Fruit fly (Drosophila melanogaster) whole organism, embryonic: ENCODE results near the gene Cht5.
A peak's percentile ranks its signal among the peaks of the same experiment; 100 is the strongest.

ENCODE experiments used
- Atf-2 ChIP-seq: fragments of 200-800 bp; sonication (Bioruptor generic); optimal IDR thresholded peaks from 2 replicates; lab custom pipeline; 2016; ENCODE audit warnings: missing biosample characterization, missing genetic modification characterization
- Blimp-1 ChIP-seq: fragments of 200-800 bp; sonication (Bioruptor generic); optimal IDR thresholded peaks from 3 replicates; lab custom pipeline; 2018; ENCODE audit warnings: missing biosample characterization, missing genetic modification characterization, mild to moderate bottlenecking, moderate library complexity, missing genetic modification reagents
- CG10209 ChIP-seq: fragments of 200-800 bp; sonication (Bioruptor generic); optimal IDR thresholded peaks from 3 replicates; lab custom pipeline; 2017; ENCODE audit warnings: missing biosample characterization, mild to moderate bottlenecking, missing genetic modification characterization, missing genetic modification reagents
- CG10274 ChIP-seq: fragments of 200-800 bp; sonication (Bioruptor generic); optimal IDR thresholded peaks from 3 replicates; lab custom pipeline; 2017; ENCODE audit warnings: missing biosample characterization, mild to moderate bottlenecking, missing genetic modification characterization
- CG10543 ChIP-seq: fragments of 200-800 bp; sonication (Bioruptor generic); optimal IDR thresholded peaks from 3 replicates; lab custom pipeline; 2017; ENCODE audit warnings: missing biosample characterization, mild to moderate bottlenecking, missing genetic modification characterization, moderate library complexity
- CG12071 ChIP-seq: fragments of 200-800 bp; sonication (Bioruptor generic); optimal IDR thresholded peaks from 3 replicates; lab custom pipeline; 2018; ENCODE audit warnings: missing biosample characterization, mild to moderate bottlenecking, missing genetic modification characterization
- CG18599 ChIP-seq: fragments of 200-800 bp; sonication (Bioruptor generic); optimal IDR thresholded peaks from 3 replicates; lab custom pipeline; 2017; ENCODE audit warnings: missing biosample characterization, missing genetic modification characterization, mild to moderate bottlenecking, moderate library complexity, missing genetic modification reagents
- CG2202 ChIP-seq: fragments of 200-800 bp; sonication (Bioruptor generic); optimal IDR thresholded peaks from 2 replicates; lab custom pipeline; 2018; ENCODE audit warnings: missing biosample characterization, mild to moderate bottlenecking, missing genetic modification characterization
- CG3281 ChIP-seq: fragments of 200-800 bp; sonication (Bioruptor generic); optimal IDR thresholded peaks from 3 replicates; lab custom pipeline; 2017; ENCODE audit warnings: missing biosample characterization, mild to moderate bottlenecking, missing genetic modification characterization
- CG3726 ChIP-seq: fragments of 200-800 bp; sonication (Bioruptor generic); IDR thresholded peaks from 3 replicates; pipeline ENCODE4, ENCODE4 v1.3.6; 2022; ENCODE audit warnings: missing biosample characterization, missing genetic modification characterization
- CG4707 ChIP-seq: fragments of 200-800 bp; sonication (Bioruptor generic); optimal IDR thresholded peaks from 2 replicates; lab custom pipeline; 2018; ENCODE audit warnings: missing biosample characterization, mild to moderate bottlenecking, missing genetic modification characterization, moderate library complexity
- CG6654 ChIP-seq: fragments of 200-800 bp; sonication (Bioruptor generic); optimal IDR thresholded peaks from 2 replicates; lab custom pipeline; 2017; ENCODE audit warnings: missing biosample characterization, mild to moderate bottlenecking, missing genetic modification characterization
- CG6791 ChIP-seq: fragments of 200-800 bp; sonication (Bioruptor generic); IDR thresholded peaks from 3 replicates; pipeline ENCODE4 v1.3.6; 2022; ENCODE audit warnings: missing biosample characterization, missing genetic modification characterization; ENCODE audit not compliant: partially characterized antibody
- CG7745 ChIP-seq: fragments of 200-800 bp; sonication (Bioruptor generic); optimal IDR thresholded peaks from 2 replicates; lab custom pipeline; 2018; ENCODE audit warnings: missing biosample characterization, mild to moderate bottlenecking, missing genetic modification characterization, moderate library complexity
- CG8359 ChIP-seq: fragments of 200-800 bp; sonication (Bioruptor generic); optimal IDR thresholded peaks from 2 replicates; lab custom pipeline; 2017; ENCODE audit warnings: missing biosample characterization, mild to moderate bottlenecking, missing genetic modification characterization, borderline replicate concordance
- Chrac-16 ChIP-seq: fragments of 200-800 bp; sonication (Bioruptor generic); optimal IDR thresholded peaks from 3 replicates; lab custom pipeline; 2016; ENCODE audit warnings: missing biosample characterization, missing genetic modification characterization
- D19B ChIP-seq: fragments of 200-800 bp; sonication (Bioruptor generic); optimal IDR thresholded peaks from 2 replicates; lab custom pipeline; 2017; ENCODE audit warnings: missing biosample characterization, mild to moderate bottlenecking, missing genetic modification characterization
- Dll ChIP-seq: fragments of 200-800 bp; sonication (Bioruptor generic); IDR thresholded peaks from 4 replicates; pipeline ENCODE4 v1.3.6; 2022; ENCODE audit warnings: missing biosample characterization, missing genetic modification characterization; ENCODE audit not compliant: partially characterized antibody
- Fer1 ChIP-seq: fragments of 200-800 bp; sonication (Bioruptor generic); optimal IDR thresholded peaks from 2 replicates; lab custom pipeline; 2017; ENCODE audit warnings: missing biosample characterization, mild to moderate bottlenecking, missing genetic modification characterization
- MESR4 ChIP-seq: fragments of 200-800 bp; sonication (Bioruptor generic); optimal IDR thresholded peaks from 2 replicates; lab custom pipeline; 2018; ENCODE audit warnings: missing biosample characterization, mild to moderate bottlenecking, missing genetic modification characterization, moderate library complexity
- Oaz ChIP-seq: fragments of 200-800 bp; sonication (Bioruptor generic); IDR thresholded peaks from 2 replicates; pipeline ENCODE4 v1.3.6; 2022; ENCODE audit warnings: missing biosample characterization, missing genetic modification characterization
- ab ChIP-seq: fragments of 200-800 bp; sonication (Bioruptor generic); optimal IDR thresholded peaks from 2 replicates; lab custom pipeline; 2016; ENCODE audit warnings: missing biosample characterization, missing genetic modification characterization
- abd-A ChIP-seq: fragments of 200-800 bp; sonication (Bioruptor generic); optimal IDR thresholded peaks from 3 replicates; lab custom pipeline; 2019; ENCODE audit warnings: missing biosample characterization, mild to moderate bottlenecking, missing genetic modification characterization, moderate library complexity
- ap ChIP-seq: fragments of 200-800 bp; sonication (Bioruptor generic); IDR thresholded peaks from 2 replicates; pipeline ENCODE4 v1.3.6; 2022; ENCODE audit warnings: missing biosample characterization, missing genetic modification characterization
- ase ChIP-seq: fragments of 200-800 bp; sonication (Bioruptor generic); IDR thresholded peaks from 3 replicates; pipeline ENCODE4 v1.3.6; 2022; ENCODE audit warnings: missing biosample characterization, missing genetic modification characterization
- bsh ChIP-seq, 2 experiments: fragments of 200-800 bp; sonication (Bioruptor generic); optimal IDR thresholded peaks; 2 replicates each; lab custom pipeline; 2017 to 2018; ENCODE audit warnings: mild to moderate bottlenecking in 2 of 2, missing biosample characterization in 2 of 2, missing genetic modification characterization in 2 of 2, moderate library complexity in 1 of 2
- caup ChIP-seq: fragments of 200-800 bp; sonication (Bioruptor generic); optimal IDR thresholded peaks from 3 replicates; lab custom pipeline; 2017; ENCODE audit warnings: missing biosample characterization, mild to moderate bottlenecking, missing genetic modification characterization, moderate library complexity; ENCODE audit not compliant: severe bottlenecking
- dimm ChIP-seq: fragments of 200-800 bp; sonication (Bioruptor generic); IDR thresholded peaks from 2 replicates; pipeline ENCODE4 v1.3.6; 2022; ENCODE audit warnings: missing biosample characterization, missing genetic modification characterization
- ewg ChIP-seq: fragments of 200-800 bp; sonication (Bioruptor generic); optimal IDR thresholded peaks from 3 replicates; lab custom pipeline; 2017; ENCODE audit warnings: mild to moderate bottlenecking, missing biosample characterization, missing genetic modification reagents, missing genetic modification characterization
- ftz-f1 ChIP-seq: fragments of 200-800 bp; sonication (Bioruptor generic); optimal IDR thresholded peaks from 2 replicates; lab custom pipeline; 2016; ENCODE audit warnings: missing biosample characterization, missing genetic modification characterization
- kay ChIP-seq: fragments of 200-800 bp; sonication (Bioruptor generic); optimal IDR thresholded peaks from 2 replicates; lab custom pipeline; 2016; ENCODE audit warnings: missing biosample characterization, missing genetic modification characterization
- knrl ChIP-seq: fragments of 200-800 bp; sonication (Bioruptor generic); IDR thresholded peaks from 3 replicates; pipeline ENCODE4 v1.3.6; 2022; ENCODE audit warnings: missing biosample characterization, missing genetic modification characterization; ENCODE audit not compliant: partially characterized antibody
- mirr ChIP-seq: fragments of 200-800 bp; sonication (Bioruptor generic); optimal IDR thresholded peaks from 3 replicates; lab custom pipeline; 2018; ENCODE audit warnings: missing biosample characterization, mild to moderate bottlenecking, missing genetic modification characterization
- nau ChIP-seq: fragments of 200-800 bp; sonication (Bioruptor generic); optimal IDR thresholded peaks from 3 replicates; lab custom pipeline; 2017; ENCODE audit warnings: missing biosample characterization, mild to moderate bottlenecking, missing genetic modification characterization, missing genetic modification reagents
- nerfin-1 ChIP-seq: fragments of 200-800 bp; sonication (Bioruptor generic); optimal IDR thresholded peaks from 3 replicates; lab custom pipeline; 2019; ENCODE audit warnings: missing biosample characterization, mild to moderate bottlenecking, missing genetic modification characterization, moderate library complexity
- nmo ChIP-seq: fragments of 200-800 bp; sonication (Bioruptor generic); optimal IDR thresholded peaks from 2 replicates; lab custom pipeline; 2018; ENCODE audit warnings: missing biosample characterization, mild to moderate bottlenecking, missing genetic modification characterization, moderate library complexity
- org-1 ChIP-seq: fragments of 200-800 bp; sonication (Bioruptor generic); optimal IDR thresholded peaks from 2 replicates; lab custom pipeline; 2017; ENCODE audit warnings: missing biosample characterization, missing genetic modification characterization
- pfk ChIP-seq: fragments of 200-800 bp; sonication (Bioruptor generic); optimal IDR thresholded peaks from 2 replicates; lab custom pipeline; 2018; ENCODE audit warnings: missing biosample characterization, mild to moderate bottlenecking, missing genetic modification characterization, moderate library complexity
- pum ChIP-seq: fragments of 200-800 bp; sonication (Bioruptor generic); optimal IDR thresholded peaks from 2 replicates; lab custom pipeline; 2016; ENCODE audit warnings: missing biosample characterization, missing genetic modification characterization
- scrt ChIP-seq: fragments of 200-800 bp; sonication (Bioruptor generic); optimal IDR thresholded peaks from 2 replicates; lab custom pipeline; 2018; ENCODE audit warnings: missing biosample characterization, mild to moderate bottlenecking, missing genetic modification characterization, moderate library complexity
- sd ChIP-seq: fragments of 200-800 bp; sonication (Bioruptor generic); optimal IDR thresholded peaks from 3 replicates; lab custom pipeline; 2018; ENCODE audit warnings: missing biosample characterization, mild to moderate bottlenecking, missing genetic modification characterization, moderate library complexity
- sens-2 ChIP-seq: fragments of 200-800 bp; sonication (Bioruptor generic); IDR thresholded peaks from 2 replicates; pipeline ENCODE4 v1.3.6; 2022; ENCODE audit warnings: missing biosample characterization, missing genetic modification characterization
- seq ChIP-seq: fragments of 200-800 bp; sonication (Bioruptor generic); IDR thresholded peaks from 2 replicates; pipeline ENCODE4 v1.3.6; 2022; ENCODE audit warnings: missing biosample characterization, missing genetic modification characterization
- sna ChIP-seq: fragments of 200-800 bp; sonication (Bioruptor generic); IDR thresholded peaks from 2 replicates; pipeline ENCODE4 v1.3.6; 2022; ENCODE audit warnings: missing biosample characterization, missing genetic modification characterization; ENCODE audit not compliant: partially characterized antibody
- stwl ChIP-seq: fragments of 200-800 bp; sonication (Bioruptor generic); optimal IDR thresholded peaks from 3 replicates; lab custom pipeline; 2018; ENCODE audit warnings: missing biosample characterization, mild to moderate bottlenecking, missing genetic modification characterization, moderate library complexity
- vfl ChIP-seq: fragments of 200-800 bp; sonication (Bioruptor generic); optimal IDR thresholded peaks from 2 replicates; lab custom pipeline; 2016; ENCODE audit warnings: missing biosample characterization, missing genetic modification characterization
- zf30C ChIP-seq: fragments of 200-800 bp; sonication (Bioruptor generic); optimal IDR thresholded peaks from 3 replicates; lab custom pipeline; 2018; ENCODE audit warnings: missing biosample characterization, mild to moderate bottlenecking, missing genetic modification characterization
- zfh1 ChIP-seq: fragments of 200-800 bp; sonication (Bioruptor generic); IDR thresholded peaks from 3 replicates; pipeline ENCODE4 v1.3.6; 2022; ENCODE audit warnings: missing biosample characterization, missing genetic modification characterization

The Cht5 gene

DNA sequence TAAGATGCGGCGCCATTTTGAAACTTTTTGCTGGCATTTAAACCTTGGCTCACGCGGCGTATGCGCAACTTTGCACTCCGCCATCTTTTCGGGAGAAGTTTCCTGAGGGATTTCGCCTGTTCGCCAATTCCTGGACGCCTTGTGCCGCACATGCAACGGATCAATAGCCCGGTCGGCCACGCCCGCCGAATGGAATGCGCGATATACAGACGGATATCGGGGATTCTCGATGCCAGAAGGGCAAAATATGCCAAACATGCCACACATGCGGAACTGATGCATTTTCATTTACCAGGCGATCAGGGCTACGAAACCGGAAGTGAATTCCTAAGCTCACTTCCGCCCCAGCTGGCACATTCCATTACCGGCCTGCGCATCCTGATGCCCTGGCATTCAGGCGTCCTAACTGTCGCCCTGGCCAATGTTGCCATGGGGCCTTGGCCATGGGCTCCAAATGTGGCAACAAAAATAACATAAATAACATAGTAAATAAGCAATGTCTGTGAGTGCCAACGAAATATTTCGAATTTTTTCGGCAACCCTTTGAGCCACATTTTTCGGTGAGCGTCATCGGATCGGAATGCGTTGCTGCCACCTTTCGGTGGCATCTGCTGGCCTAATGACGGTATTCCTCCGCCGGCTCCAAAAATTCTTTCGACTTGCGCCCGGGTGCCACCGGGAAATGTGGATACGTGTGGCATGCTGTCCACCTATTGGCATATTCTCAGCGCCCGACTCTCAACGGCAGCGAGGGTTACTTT is 34.9 kb downstream of the Cht5 start (continued):
- no peak for TF ChIP-seq kay (GFP tag; lab: Kevin White, UChicago)
- no peak for TF ChIP-seq ewg
- peak; percentile 27; the same call in 1 of the 3 replicates for TF ChIP-seq CG6791
- TF ChIP-seq dimm, result no peak
- TF ChIP-seq CG4707, result no peak
- peak; percentile 64 for TF ChIP-seq abd-A
- no peak for TF ChIP-seq CG2202 (tag; lab: Kevin White, UChicago)
- TF ChIP-seq D19B, result no peak
- no peak for TF ChIP-seq nau (GFP tag; lab: Kevin White, UChicago)
- peak; percentile 25 for TF ChIP-seq CG3281 (GFP tag; lab: Kevin White, UChicago)
- peak; percentile 49 for TF ChIP-seq CG18599 (GFP tag; lab: Kevin White, UChicago)
- TF ChIP-seq sens-2, result no peak
- TF ChIP-seq CG6654, result no peak
- no peak for TF ChIP-seq CG12071 (GFP tag; lab: Kevin White, UChicago)
- TF ChIP-seq stwl (tag; lab: Kevin White, UChicago), result no peak
- TF ChIP-seq CG10543 (GFP tag; lab: Kevin White, UChicago), result peak; percentile 44
- TF ChIP-seq Atf-2 (GFP tag; lab: Kevin White, UChicago), result no peak
- no peak for TF ChIP-seq pum (GFP tag; lab: Kevin White, UChicago)
- no peak for TF ChIP-seq CG10209 (GFP tag; lab: Kevin White, UChicago)
- TF ChIP-seq CG8359 (GFP tag; lab: Kevin White, UChicago), result no peak
- TF ChIP-seq Blimp-1 (GFP tag; lab: Kevin White, UChicago), result no peak
- TF ChIP-seq Fer1 (GFP tag; lab: Kevin White, UChicago), result peak; percentile 55
- TF ChIP-seq CG7745 (tag; lab: Kevin White, UChicago), result no peak
- no peak for TF ChIP-seq sna (GFP tag; lab: Robert Waterston, UW)
- TF ChIP-seq ase (GFP tag; lab: Robert Waterston, UW), result no peak
- TF ChIP-seq sd, result peak; percentile 100
- TF ChIP-seq Dll (GFP tag; lab: Robert Waterston, UW), result 0 out of 4 replicates have a peak, but pooled peaks have one; percentile 11
- TF ChIP-seq ftz-f1 (GFP tag; lab: Kevin White, UChicago), result no peak
- peak; percentile 97 for TF ChIP-seq nerfin-1
- TF ChIP-seq mirr (GFP tag; lab: Kevin White, UChicago), result peak; percentile 50
- no peak for TF ChIP-seq Chrac-16 (GFP tag; lab: Kevin White, UChicago)
- TF ChIP-seq CG10274, result no peak
- no peak for TF ChIP-seq CG3726 (GFP tag; lab: Robert Waterston, UW)
- peak; percentile 26 for TF ChIP-seq pfk
- no peak for TF ChIP-seq zfh1 (GFP tag; lab: Robert Waterston, UW)
- TF ChIP-seq knrl (GFP tag; lab: Robert Waterston, UW), result no peak
- no peak for TF ChIP-seq ap (GFP tag; lab: Robert Waterston, UW)
- TF ChIP-seq caup (GFP tag; lab: Kevin White, UChicago), result peak; percentile 44
- TF ChIP-seq nmo, result peak; percentile 12
- no peak for TF ChIP-seq zf30C (GFP tag; lab: Kevin White, UChicago)
- no peak for TF ChIP-seq bsh (GFP tag; optimal IDR thresholded peaks at IDR 0.05; lab: Kevin White, UChicago)
- TF ChIP-seq ab, result no peak
- TF ChIP-seq Oaz (GFP tag; lab: Robert Waterston, UW), result no peak
- no peak for TF ChIP-seq org-1 (GFP tag; lab: Kevin White, UChicago)
- no peak for TF ChIP-seq seq (GFP tag; lab: Robert Waterston, UW)
- TF ChIP-seq vfl (GFP tag; lab: Kevin White, UChicago), result no peak
- no peak for TF ChIP-seq MESR4 (GFP tag; lab: Kevin White, UChicago)
- no peak for TF ChIP-seq scrt (GFP tag; lab: Kevin White, UChicago)
